Worm (Caenorhabditis elegans) whole organism, late embryonic: Measurements from ENCODE around the gene prk-2.

Experiments
- C08G9.2 ChIP-seq: sonication (generic microtip); optimal IDR thresholded peaks from 2 replicates; lab custom pipeline; 2016; ENCODE audit warnings: mild to moderate bottlenecking, missing genetic modification characterization, moderate library complexity, missing compliant biosample characterization
- C38D4.7 ChIP-seq: fragments of 200-800 bp; sonication (Bioruptor generic); optimal IDR thresholded peaks from 2 replicates; lab custom pipeline; 2018; ENCODE audit warnings: mild to moderate bottlenecking, missing genetic modification characterization, moderate library complexity, missing compliant biosample characterization
- F13H6.1 ChIP-seq: sonication (generic microtip); optimal IDR thresholded peaks from 2 replicates; lab custom pipeline; 2016; ENCODE audit warnings: missing genetic modification characterization, missing compliant biosample characterization
- T23F11.4 ChIP-seq: fragments of 200-800 bp; sonication (Bioruptor generic); optimal IDR thresholded peaks from 2 replicates; lab custom pipeline; 2018; ENCODE audit warnings: mild to moderate bottlenecking, missing genetic modification characterization, missing compliant biosample characterization
- Y22D7AL.16 ChIP-seq: sonication (generic microtip); optimal IDR thresholded peaks from 2 replicates; lab custom pipeline; 2016; ENCODE audit warnings: missing genetic modification characterization, missing compliant biosample characterization
- ahr-1 ChIP-seq: sonication (generic microtip); optimal IDR thresholded peaks from 2 replicates; lab custom pipeline; 2016; ENCODE audit warnings: missing genetic modification characterization, missing compliant biosample characterization
- ceh-14 ChIP-seq: sonication (generic microtip); optimal IDR thresholded peaks from 2 replicates; lab custom pipeline; 2016; ENCODE audit warnings: missing genotype, missing genetic modification characterization, missing compliant biosample characterization
- ceh-2 ChIP-seq: sonication (generic microtip); optimal IDR thresholded peaks from 2 replicates; lab custom pipeline; 2016; ENCODE audit warnings: missing genotype, missing genetic modification characterization, missing compliant biosample characterization
- ceh-22 ChIP-seq: sonication (generic microtip); optimal IDR thresholded peaks from 2 replicates; lab custom pipeline; 2017; ENCODE audit warnings: missing biosample characterization, missing genetic modification characterization
- ceh-24 ChIP-seq: sonication (generic microtip); optimal IDR thresholded peaks from 2 replicates; lab custom pipeline; 2016; ENCODE audit warnings: mild to moderate bottlenecking, missing genetic modification characterization, missing compliant biosample characterization
- ceh-31 ChIP-seq: sonication (generic microtip); optimal IDR thresholded peaks from 2 replicates; lab custom pipeline; 2016; ENCODE audit warnings: missing genetic modification characterization, missing compliant biosample characterization
- ceh-34 ChIP-seq: sonication (generic microtip); optimal IDR thresholded peaks from 2 replicates; lab custom pipeline; 2016; ENCODE audit warnings: mild to moderate bottlenecking, missing genetic modification characterization, missing compliant biosample characterization
- ceh-6 ChIP-seq: fragments of 200-800 bp; sonication (Bioruptor generic); optimal IDR thresholded peaks from 2 replicates; lab custom pipeline; 2018; ENCODE audit warnings: mild to moderate bottlenecking, missing genetic modification characterization, missing compliant biosample characterization
- ceh-9 ChIP-seq: sonication (generic microtip); optimal IDR thresholded peaks from 2 replicates; lab custom pipeline; 2016; ENCODE audit warnings: mild to moderate bottlenecking, missing genetic modification characterization, inconsistent platforms, missing compliant biosample characterization
- elt-2 ChIP-seq: sonication (generic microtip); optimal IDR thresholded peaks from 2 replicates; lab custom pipeline; 2016; ENCODE audit warnings: missing genetic modification reagents, missing genetic modification characterization, missing compliant biosample characterization
- elt-4 ChIP-seq: sonication (generic microtip); optimal IDR thresholded peaks from 2 replicates; lab custom pipeline; 2016; ENCODE audit warnings: missing genetic modification characterization, missing compliant biosample characterization
- fax-1 ChIP-seq: sonication (generic microtip); optimal IDR thresholded peaks from 2 replicates; lab custom pipeline; 2016; ENCODE audit warnings: missing genotype, missing genetic modification characterization, missing compliant biosample characterization
- hlh-30 ChIP-seq: sonication (generic microtip); optimal IDR thresholded peaks from 2 replicates; lab custom pipeline; 2017; ENCODE audit warnings: antibody characterized with exemption, missing genetic modification characterization, missing compliant biosample characterization; ENCODE audit not compliant: insufficient read depth
- hlh-6 ChIP-seq: sonication (generic microtip); optimal IDR thresholded peaks from 2 replicates; lab custom pipeline; 2016; ENCODE audit warnings: missing genotype, missing genetic modification characterization, missing compliant biosample characterization
- hlh-8 ChIP-seq: sonication (generic microtip); optimal IDR thresholded peaks from 2 replicates; lab custom pipeline; 2016; ENCODE audit warnings: missing genotype, missing genetic modification characterization, missing compliant biosample characterization
- lin-11 ChIP-seq: fragments of 200-800 bp; sonication (Bioruptor generic); optimal IDR thresholded peaks from 2 replicates; lab custom pipeline; 2018; ENCODE audit warnings: mild to moderate bottlenecking, missing genetic modification characterization, missing compliant biosample characterization
- madf-2 ChIP-seq: sonication (generic microtip); optimal IDR thresholded peaks from 2 replicates; lab custom pipeline; 2017; ENCODE audit warnings: missing genetic modification characterization, missing compliant biosample characterization
- mec-3 ChIP-seq: sonication (generic microtip); optimal IDR thresholded peaks from 2 replicates; lab custom pipeline; 2016; ENCODE audit warnings: borderline replicate concordance, missing genetic modification characterization, missing compliant biosample characterization
- nfya-1 ChIP-seq: sonication (generic microtip); optimal IDR thresholded peaks from 2 replicates; lab custom pipeline; 2017; ENCODE audit warnings: missing genetic modification characterization, mild to moderate bottlenecking, missing compliant biosample characterization, antibody characterized with exemption, moderate library complexity
- nhr-11 ChIP-seq: fragments of 150-350 bp; optimal IDR thresholded peaks from 2 replicates; lab custom pipeline; 2014; ENCODE audit warnings: missing biosample characterization, missing genetic modification characterization
- odd-2 ChIP-seq: sonication (generic microtip); optimal IDR thresholded peaks from 2 replicates; lab custom pipeline; 2017; ENCODE audit warnings: antibody characterized with exemption, mild to moderate bottlenecking, missing genetic modification characterization, missing compliant biosample characterization
- pag-3 ChIP-seq: sonication (generic microtip); optimal IDR thresholded peaks from 2 replicates; lab custom pipeline; 2016; ENCODE audit warnings: missing compliant biosample characterization, missing genetic modification characterization, borderline replicate concordance
- pat-9 ChIP-seq: fragments of 200-800 bp; sonication (Bioruptor generic); optimal IDR thresholded peaks from 2 replicates; lab custom pipeline; 2018; ENCODE audit warnings: mild to moderate bottlenecking, missing genetic modification characterization, moderate library complexity, missing compliant biosample characterization
- pax-1 ChIP-seq: fragments of 150-350 bp; optimal IDR thresholded peaks from 2 replicates; lab custom pipeline; 2014; ENCODE audit warnings: missing biosample characterization, missing genetic modification characterization
- pha-4 ChIP-seq: fragments of 150-350 bp; optimal IDR thresholded peaks from 2 replicates; lab custom pipeline; 2018; ENCODE audit warnings: missing biosample characterization, missing genetic modification reagents, missing genetic modification characterization
- pqm-1 ChIP-seq: sonication (generic microtip); optimal IDR thresholded peaks from 2 replicates; lab custom pipeline; 2016; ENCODE audit warnings: missing genetic modification characterization, missing compliant biosample characterization
- rnt-1 ChIP-seq: sonication (generic microtip); optimal IDR thresholded peaks from 2 replicates; lab custom pipeline; 2016; ENCODE audit warnings: missing genetic modification characterization, missing compliant biosample characterization
- sdc-2 ChIP-seq: sonication (generic microtip); optimal IDR thresholded peaks from 2 replicates; lab custom pipeline; 2016; ENCODE audit warnings: missing genotype, missing genetic modification characterization, missing compliant biosample characterization
- syd-9 ChIP-seq: sonication (generic microtip); optimal IDR thresholded peaks from 2 replicates; lab custom pipeline; 2016; ENCODE audit warnings: mild to moderate bottlenecking, missing genetic modification characterization, moderate library complexity, missing compliant biosample characterization
- tbx-2 ChIP-seq: sonication (generic microtip); optimal IDR thresholded peaks from 2 replicates; lab custom pipeline; 2016; ENCODE audit warnings: missing genetic modification characterization, missing compliant biosample characterization
- tbx-7 ChIP-seq: sonication (generic microtip); optimal IDR thresholded peaks from 2 replicates; lab custom pipeline; 2016; ENCODE audit warnings: missing genotype, missing genetic modification characterization, missing compliant biosample characterization
- ttx-3 ChIP-seq: sonication (generic microtip); optimal IDR thresholded peaks from 2 replicates; lab custom pipeline; 2016; ENCODE audit warnings: missing genetic modification reagents, missing genetic modification characterization, missing compliant biosample characterization
- unc-3 ChIP-seq, 2 experiments: fragments of 200-800 bp in 1 of 2; sonication (Bioruptor generic) in 1 of 2; sonication (generic microtip) in 1 of 2; conservative IDR thresholded peaks in 1 of 2; optimal IDR thresholded peaks in 1 of 2; 2 replicates each; pipeline versions ENCODE4 v1.3.6 to Lab custom; 2016 to 2022; ENCODE audit warnings: missing compliant biosample characterization in 2 of 2, missing genetic modification characterization in 2 of 2, missing genetic modification reagents in 1 of 2
- unc-55 ChIP-seq: sonication (generic microtip); optimal IDR thresholded peaks from 2 replicates; lab custom pipeline; 2017; ENCODE audit warnings: missing biosample characterization, missing genetic modification reagents, missing genetic modification characterization
- unc-86 ChIP-seq: sonication (generic microtip); optimal IDR thresholded peaks from 2 replicates; lab custom pipeline; 2016; ENCODE audit warnings: missing genetic modification characterization, missing compliant biosample characterization
- zip-5 ChIP-seq: sonication (generic microtip); optimal IDR thresholded peaks from 2 replicates; lab custom pipeline; 2016; ENCODE audit warnings: missing genetic modification characterization, missing compliant biosample characterization
- ztf-16 ChIP-seq: sonication (generic microtip); optimal IDR thresholded peaks from 2 replicates; lab custom pipeline; 2017; ENCODE audit warnings: missing genetic modification characterization, missing compliant biosample characterization

Gene prk-2

ce11 chrIII:3372278-3372677 lies 2.3 kb upstream of the prk-2 start:
- TF ChIP-seq fax-1 (no peak), pqm-1 (tag; lab: Kevin White, UChicago) (no peak), hlh-8 (no peak), Y22D7AL.16 (no peak), zip-5 (tag; lab: Kevin White, UChicago) (no peak), rnt-1 (tag; lab: Kevin White, UChicago) (no peak), ceh-24 (tag; lab: Kevin White, UChicago) (no peak), ceh-9 (tag; lab: Kevin White, UChicago) (no peak), ceh-22 (tag; lab: Kevin White, UChicago) (no peak), hlh-6 (tag; lab: Kevin White, UChicago) (no peak), pax-1 (no peak), madf-2 (tag; lab: Kevin White, UChicago) (no peak), syd-9 (no peak), ceh-31 (tag; lab: Kevin White, UChicago) (no peak), tbx-7 (tag; lab: Kevin White, UChicago) (no peak), ztf-16 (tag; lab: Kevin White, UChicago) (no peak), mec-3 (tag; lab: Kevin White, UChicago) (no peak), ttx-3 (no peak), ceh-14 (tag; lab: Kevin White, UChicago) (no peak), elt-4 (tag; lab: Kevin White, UChicago) (no peak)

ce11 chrIII:3370770-3371169 lies 761 bp upstream of the prk-2 start:
- TF ChIP-seq unc-3 (GFP tag; conservative IDR thresholded peaks at IDR 0.05; lab: Robert Waterston, UW) = no peak
- TF ChIP-seq unc-3 (tag; optimal IDR thresholded peaks at IDR 0.05; lab: Kevin White, UChicago) = no peak
- no peak for TF ChIP-seq pag-3 (tag; lab: Kevin White, UChicago)
- TF ChIP-seq ceh-2 (tag; lab: Kevin White, UChicago) = no peak
- no peak for TF ChIP-seq rnt-1 (tag; lab: Kevin White, UChicago)
- no peak for TF ChIP-seq F13H6.1
- TF ChIP-seq elt-2 = peak; percentile 53

- TF ChIP-seq ahr-1 (tag; lab: Kevin White, UChicago) (no peak), rnt-1 (tag; lab: Kevin White, UChicago) (no peak), mec-3 (tag; lab: Kevin White, UChicago) (no peak), ceh-14 (tag; lab: Kevin White, UChicago) (no peak), unc-86 (no peak), F13H6.1 (no peak), lin-11 (tag; lab: Kevin White, UChicago) (no peak), unc-3 (GFP tag; conservative IDR thresholded peaks at IDR 0.05; lab: Robert Waterston, UW) (no peak), unc-3 (tag; optimal IDR thresholded peaks at IDR 0.05; lab: Kevin White, UChicago) (no peak), madf-2 (tag; lab: Kevin White, UChicago) (no peak), nfya-1 (tag; lab: Kevin White, UChicago) (no peak)
Measured at ce11 chrIII:3367772-3368171, 2.2 kb downstream of the prk-2 start.

ce11 chrIII:3360067-3360466 lies 9.9 kb downstream of the prk-2 start:
- TF ChIP-seq fax-1 = no peak
- TF ChIP-seq nhr-11 (tag; lab: Kevin White, UChicago) = no peak
- no peak for TF ChIP-seq hlh-8
- no peak for TF ChIP-seq ceh-9 (tag; lab: Kevin White, UChicago)
- TF ChIP-seq nfya-1 (tag; lab: Kevin White, UChicago) = peak; percentile 79

ce11 chrIII:3355791-3356190 lies 14.2 kb downstream of the prk-2 start:
- TF ChIP-seq C38D4.7 (GFP tag; lab: Kevin White, UChicago) (no peak), elt-2 (peak; percentile 57)
- TF ChIP-seq, all 69 proteins: peak for 1

ce11 chrIII:3351672-3352071 lies 18.3 kb downstream of the prk-2 start:
- TF ChIP-seq C08G9.2 (tag; lab: Kevin White, UChicago) (no peak), sdc-2 (tag; lab: Kevin White, UChicago) (no peak), ceh-31 (tag; lab: Kevin White, UChicago) (no peak), madf-2 (tag; lab: Kevin White, UChicago) (no peak), pha-4 (tag; lab: Kevin White, UChicago) (no peak), hlh-8 (no peak), elt-2 (no peak), odd-2 (tag; lab: Kevin White, UChicago) (no peak), T23F11.4 (GFP tag; lab: Kevin White, UChicago) (no peak), nfya-1 (tag; lab: Kevin White, UChicago) (no peak), pat-9 (tag; lab: Kevin White, UChicago) (no peak), ceh-6 (GFP tag; lab: Kevin White, UChicago) (no peak), tbx-2 (tag; lab: Kevin White, UChicago) (no peak), ceh-34 (tag; lab: Kevin White, UChicago) (no peak), hlh-30 (tag; lab: Kevin White, UChicago) (no peak), unc-55 (GFP tag; lab: Kevin White, UChicago) (no peak), ceh-22 (tag; lab: Kevin White, UChicago) (no peak), ceh-24 (tag; lab: Kevin White, UChicago) (no peak)
